Fruit fly (Drosophila melanogaster): ENCODE results near the gene Mst87F.
A peak's percentile ranks its signal among the peaks of the same experiment; 100 is the strongest.

The Mst87F gene

dm6 chr3R:13839883-13840412 lies 12.1 kb upstream of the Mst87F start, which contains the start of gene CG31495 (continued):
- TF ChIP-seq Bgb (GFP tag; IDR thresholded peaks at IDR 0.05; ENCODE audit: partially characterized antibody): 0 out of 2 replicates have a peak, but pooled peaks have one; percentile 13
- peak; percentile 13 for TF ChIP-seq chn (GFP tag; optimal IDR thresholded peaks at IDR 0.05)
- peak; percentile 59 for TF ChIP-seq CG3847 (GFP tag; IDR thresholded peaks at IDR 0.05)
- TF ChIP-seq Sry-β (GFP tag; optimal IDR thresholded peaks at IDR 0.05): peak; percentile 59
- peak; percentile 5; the same call in 1 of the 3 replicates for TF ChIP-seq CG7963 (GFP tag; IDR thresholded peaks at IDR 0.05; ENCODE audit: partially characterized antibody)
- TF ChIP-seq Tbp (GFP tag; optimal IDR thresholded peaks at IDR 0.05): no peak
- TF ChIP-seq Xbp1 (GFP tag; optimal IDR thresholded peaks at IDR 0.05): peak; percentile 37
- no peak for TF ChIP-seq CG4707 (GFP tag; optimal IDR thresholded peaks at IDR 0.05)
- TF ChIP-seq CTCF (GFP tag; optimal IDR thresholded peaks at IDR 0.05): peak; percentile 73
- TF ChIP-seq danr (GFP tag; IDR thresholded peaks at IDR 0.05): no peak
- TF ChIP-seq slbo (GFP tag; IDR thresholded peaks at IDR 0.05): peak; percentile 52
- no peak for TF ChIP-seq sob (GFP tag; IDR thresholded peaks at IDR 0.05)
- no peak for TF ChIP-seq tgo (GFP tag; IDR thresholded peaks at IDR 0.05)
- peak in 1 of 2 experiments; percentile 85 for TF ChIP-seq Pdp1 (GFP tag; optimal IDR thresholded peaks at IDR 0.05)
- no peak for TF ChIP-seq D (optimal IDR thresholded peaks at IDR 0.05)
- no peak for TF ChIP-seq D (GFP tag; optimal IDR thresholded peaks at IDR 0.05)
- no peak for TF ChIP-seq Rx (GFP tag; IDR thresholded peaks at IDR 0.05)
- TF ChIP-seq CG10543 (GFP tag; optimal IDR thresholded peaks at IDR 0.05): no peak
- peak; percentile 47; the same call in 2 of the 3 replicates for TF ChIP-seq CG34224 (GFP tag; IDR thresholded peaks at IDR 0.05; ENCODE audit: partially characterized antibody)
- no peak for TF ChIP-seq CG6272 (GFP tag; IDR thresholded peaks at IDR 0.05)
- TF ChIP-seq CG2116 (GFP tag; optimal IDR thresholded peaks at IDR 0.05): peak; percentile 82
- TF ChIP-seq CHES-1-like (GFP tag; optimal IDR thresholded peaks at IDR 0.05): no peak
- TF ChIP-seq Hmx (GFP tag; optimal IDR thresholded peaks at IDR 0.05): no peak
- TF ChIP-seq ems (GFP tag; optimal IDR thresholded peaks at IDR 0.05): no peak
- TF ChIP-seq Six4 (GFP tag; optimal IDR thresholded peaks at IDR 0.05): no peak
- TF ChIP-seq CG13287 (GFP tag; IDR thresholded peaks at IDR 0.05; ENCODE audit: partially characterized antibody): peak; percentile 54
- TF ChIP-seq CG13296 (GFP tag; optimal IDR thresholded peaks at IDR 0.05): no peak
- TF ChIP-seq Spps (tag; optimal IDR thresholded peaks at IDR 0.05): no peak
- TF ChIP-seq CG11093 (GFP tag; IDR thresholded peaks at IDR 0.05): no peak
- peak; percentile 68 for TF ChIP-seq trem (tag; optimal IDR thresholded peaks at IDR 0.05)
- no peak for TF ChIP-seq CG11723 (GFP tag; optimal IDR thresholded peaks at IDR 0.05)
- no peak for TF ChIP-seq Asciz (GFP tag; optimal IDR thresholded peaks at IDR 0.05)
- no peak for TF ChIP-seq Trl (optimal IDR thresholded peaks at IDR 0.05)
- no peak for TF ChIP-seq Trl (GFP tag; optimal IDR thresholded peaks at IDR 0.05)
- no peak for TF ChIP-seq gcm (GFP tag; optimal IDR thresholded peaks at IDR 0.05)
- no peak for TF ChIP-seq CG10462 (GFP tag; optimal IDR thresholded peaks at IDR 0.05)
- peak; percentile 78 for TF ChIP-seq stwl (tag; optimal IDR thresholded peaks at IDR 0.05)
- no peak for TF ChIP-seq CG3726 (GFP tag; IDR thresholded peaks at IDR 0.05)
- peak; percentile 43 for TF ChIP-seq sisA (GFP tag; IDR thresholded peaks at IDR 0.05)
- no peak for TF ChIP-seq CG8089 (GFP tag; optimal IDR thresholded peaks at IDR 0.05)
- TF ChIP-seq ind (GFP tag; optimal IDR thresholded peaks at IDR 0.05): peak; percentile 8
- no peak for TF ChIP-seq fu2 (GFP tag; optimal IDR thresholded peaks at IDR 0.05)
- TF ChIP-seq CG11504 (tag; optimal IDR thresholded peaks at IDR 0.05): peak; percentile 43
- TF ChIP-seq CG2712 (tag; optimal IDR thresholded peaks at IDR 0.05): peak; percentile 49
- TF ChIP-seq run (tag; optimal IDR thresholded peaks at IDR 0.05): no peak
- peak; percentile 44 for TF ChIP-seq CG15514 (GFP tag; optimal IDR thresholded peaks at IDR 0.05)
- TF ChIP-seq CG8478 (optimal IDR thresholded peaks at IDR 0.05): no peak
- no peak for TF ChIP-seq HHEX (GFP tag; optimal IDR thresholded peaks at IDR 0.05)
- peak; percentile 29 for TF ChIP-seq CG9609 (GFP tag; optimal IDR thresholded peaks at IDR 0.05)
- no peak for TF ChIP-seq CG3065 (GFP tag; optimal IDR thresholded peaks at IDR 0.05)
- TF ChIP-seq toy (GFP tag; IDR thresholded peaks at IDR 0.05): no peak
- TF ChIP-seq dmrt11E (tag; optimal IDR thresholded peaks at IDR 0.05): no peak
